Worm (Caenorhabditis elegans) whole organism, L1 larva: ENCODE results near the gene F56F11.2.

Experiments
- F16B12.6 ChIP-seq: fragments of 150-350 bp; optimal IDR thresholded peaks from 2 replicates; lab custom pipeline; 2014; ENCODE audit warnings: missing biosample characterization, missing genetic modification characterization
- alr-1 ChIP-seq: fragments of 200-800 bp; sonication (Bioruptor generic); optimal IDR thresholded peaks from 2 replicates; lab custom pipeline; 2018; ENCODE audit warnings: borderline replicate concordance, mild to moderate bottlenecking, missing genetic modification characterization, missing compliant biosample characterization
- aly-2 ChIP-seq: fragments of 150-350 bp; optimal IDR thresholded peaks from 2 replicates; lab custom pipeline; 2014; ENCODE audit warnings: missing biosample characterization, missing genetic modification characterization
- ama-1 ChIP-seq: fragments of 150-350 bp; optimal IDR thresholded peaks from 2 replicates; lab custom pipeline; 2014
- blmp-1 ChIP-seq: fragments of 150-350 bp; optimal IDR thresholded peaks from 2 replicates; lab custom pipeline; 2014; ENCODE audit warnings: missing biosample characterization, missing genetic modification characterization
- ceh-82 ChIP-seq, 3 experiments: fragments of 150-350 bp in 1 of 3; sonication (generic microtip) in 2 of 3; optimal IDR thresholded peaks; 2 replicates each; lab custom pipeline; 2014 to 2017; ENCODE audit warnings: missing biosample characterization in 3 of 3, missing genetic modification characterization in 3 of 3
- ceh-88 ChIP-seq: fragments of 200-800 bp; sonication (Bioruptor generic); IDR thresholded peaks from 2 replicates; pipeline ENCODE4 v1.3.6; 2022; ENCODE audit warnings: missing genetic modification characterization, missing compliant biosample characterization
- ces-1 ChIP-seq: fragments of 150-350 bp; optimal IDR thresholded peaks from 2 replicates; lab custom pipeline; 2014; ENCODE audit warnings: missing biosample characterization, missing genetic modification reagents, missing genetic modification characterization
- dpl-1 ChIP-seq, 3 experiments: fragments of 150-350 bp in 2 of 3; sonication (generic microtip) in 1 of 3; optimal IDR thresholded peaks; 2 replicates each; lab custom pipeline; 2014 to 2017; ENCODE audit warnings: missing biosample characterization in 3 of 3, missing genetic modification characterization in 3 of 3, missing genetic modification reagents in 3 of 3
- dsc-1 ChIP-seq: sonication (generic microtip); optimal IDR thresholded peaks from 2 replicates; lab custom pipeline; 2016; ENCODE audit warnings: mild to moderate bottlenecking, missing genetic modification characterization, missing compliant biosample characterization
- efl-1 ChIP-seq, 4 experiments: fragments of 150-350 bp; optimal IDR thresholded peaks in 3 of 4; peaks in 1 of 4; 1 replicate in 1 of 4; 2 replicates in 3 of 4; lab custom pipeline; 2014; ENCODE audit warnings: missing biosample characterization in 2 of 4, missing genetic modification characterization in 2 of 4, missing genetic modification reagents in 2 of 4
- efl-3 ChIP-seq: fragments of 200-800 bp; sonication (Bioruptor generic); optimal IDR thresholded peaks from 2 replicates; lab custom pipeline; 2018; ENCODE audit warnings: mild to moderate bottlenecking, missing genetic modification characterization, missing compliant biosample characterization
- egl-13 ChIP-seq: sonication (generic microtip); optimal IDR thresholded peaks from 2 replicates; lab custom pipeline; 2016; ENCODE audit warnings: missing genotype, missing genetic modification reagents, missing genetic modification characterization, missing compliant biosample characterization
- ets-5 ChIP-seq: fragments of 200-800 bp; sonication (Bioruptor generic); IDR thresholded peaks from 2 replicates; pipeline ENCODE4 v1.3.6; 2022; ENCODE audit warnings: missing genetic modification characterization, missing compliant biosample characterization
- fkh-8 ChIP-seq: sonication (generic microtip); optimal IDR thresholded peaks from 2 replicates; lab custom pipeline; 2016; ENCODE audit warnings: mild to moderate bottlenecking, missing genetic modification characterization, missing compliant biosample characterization
- fos-1 ChIP-seq: fragments of 150-350 bp; optimal IDR thresholded peaks from 2 replicates; lab custom pipeline; 2014; ENCODE audit warnings: missing biosample characterization, missing genetic modification characterization
- grh-1 ChIP-seq: fragments of 200-800 bp; sonication (Bioruptor generic); IDR thresholded peaks from 2 replicates; pipeline ENCODE4 v1.3.6; 2022; ENCODE audit warnings: missing genetic modification reagents, missing genetic modification characterization, missing compliant biosample characterization
- hlh-17 ChIP-seq: fragments of 200-800 bp; sonication (Bioruptor generic); optimal IDR thresholded peaks from 2 replicates; lab custom pipeline; 2018; ENCODE audit warnings: missing genetic modification characterization, mild to moderate bottlenecking, missing compliant biosample characterization, moderate library complexity, borderline replicate concordance
- hpl-2 ChIP-seq: fragments of 150-350 bp; optimal IDR thresholded peaks from 2 replicates; lab custom pipeline; 2014; ENCODE audit warnings: missing biosample characterization, missing genetic modification reagents, missing genetic modification characterization
- isw-1 ChIP-seq: fragments of 200-800 bp; sonication (Bioruptor generic); IDR thresholded peaks from 2 replicates; pipeline ENCODE4 v1.3.6; 2022; ENCODE audit warnings: missing genetic modification characterization, missing compliant biosample characterization
- jun-1 ChIP-seq: fragments of 150-350 bp; optimal IDR thresholded peaks from 2 replicates; lab custom pipeline; 2014; ENCODE audit warnings: missing biosample characterization, missing genetic modification reagents, missing genetic modification characterization
- lin-14 ChIP-seq: fragments of 200-800 bp; sonication (Bioruptor generic); optimal IDR thresholded peaks from 2 replicates; lab custom pipeline; 2018; ENCODE audit warnings: mild to moderate bottlenecking, missing genetic modification characterization, moderate library complexity, missing compliant biosample characterization
- lin-15B ChIP-seq: fragments of 150-350 bp; sonication (generic microtip); optimal IDR thresholded peaks from 3 replicates; lab custom pipeline; 2014; ENCODE audit warnings: missing biosample characterization, missing genetic modification characterization
- lin-35 ChIP-seq, 2 experiments: fragments of 150-350 bp; optimal IDR thresholded peaks; 2 replicates each; lab custom pipeline; 2014; ENCODE audit warnings: missing biosample characterization in 2 of 2, missing genetic modification characterization in 2 of 2, missing genetic modification reagents in 2 of 2
- lsy-2 ChIP-seq, 2 experiments: fragments of 150-350 bp; optimal IDR thresholded peaks; 2 replicates each; lab custom pipeline; 2014; ENCODE audit warnings: missing biosample characterization in 2 of 2, missing genetic modification characterization in 2 of 2
- mab-9 ChIP-seq: fragments of 200-800 bp; sonication (Bioruptor generic); IDR thresholded peaks from 2 replicates; pipeline ENCODE4 v1.3.6; 2022; ENCODE audit warnings: missing genetic modification reagents, missing genetic modification characterization, missing compliant biosample characterization
- mdl-1 ChIP-seq, 2 experiments: fragments of 150-350 bp; optimal IDR thresholded peaks; 2 replicates each; lab custom pipeline; 2014 to 2017; ENCODE audit warnings: missing biosample characterization in 2 of 2, missing genetic modification characterization in 2 of 2, inconsistent platforms in 1 of 2
- mep-1 ChIP-seq: fragments of 150-350 bp; optimal IDR thresholded peaks from 2 replicates; lab custom pipeline; 2014; ENCODE audit warnings: missing biosample characterization, missing genetic modification characterization
- nhr-11 ChIP-seq: fragments of 150-350 bp; optimal IDR thresholded peaks from 2 replicates; lab custom pipeline; 2014; ENCODE audit warnings: missing biosample characterization, missing genetic modification characterization
- nhr-19 ChIP-seq: fragments of 200-800 bp; sonication (Bioruptor generic); conservative IDR thresholded peaks from 2 replicates; pipeline ENCODE4 v1.3.6; 2022; ENCODE audit warnings: missing genetic modification characterization, missing compliant biosample characterization
- nhr-28 ChIP-seq: fragments of 150-350 bp; optimal IDR thresholded peaks from 2 replicates; lab custom pipeline; 2014; ENCODE audit warnings: missing biosample characterization, missing genetic modification characterization
- nhr-47 ChIP-seq: sonication (generic microtip); optimal IDR thresholded peaks from 2 replicates; lab custom pipeline; 2016; ENCODE audit warnings: mild to moderate bottlenecking, missing genetic modification characterization, moderate library complexity, missing compliant biosample characterization
- nhr-71 ChIP-seq: sonication (generic microtip); optimal IDR thresholded peaks from 2 replicates; lab custom pipeline; 2016; ENCODE audit warnings: mild to moderate bottlenecking, missing genetic modification characterization, moderate library complexity, missing compliant biosample characterization
- nhr-77 ChIP-seq: fragments of 150-350 bp; optimal IDR thresholded peaks from 2 replicates; lab custom pipeline; 2014; ENCODE audit warnings: missing biosample characterization, missing genetic modification characterization
- nhr-85 ChIP-seq: sonication (generic microtip); peaks from one replicate; lab custom pipeline; 2016; ENCODE audit warnings: missing genetic modification characterization, inconsistent platforms, missing compliant biosample characterization
- nhr-90 ChIP-seq: sonication (generic microtip); optimal IDR thresholded peaks from 2 replicates; lab custom pipeline; 2016; ENCODE audit warnings: mild to moderate bottlenecking, missing genetic modification characterization, missing compliant biosample characterization; ENCODE audit not compliant: poor library complexity
- pqm-1 ChIP-seq: sonication (generic microtip); optimal IDR thresholded peaks from 3 replicates; lab custom pipeline; 2017; ENCODE audit warnings: missing biosample characterization, missing genetic modification characterization
- rnt-1 ChIP-seq: sonication (generic microtip); optimal IDR thresholded peaks from 2 replicates; lab custom pipeline; 2016; ENCODE audit warnings: mild to moderate bottlenecking, missing genetic modification characterization, moderate library complexity, missing compliant biosample characterization
- snpc-4 ChIP-seq: fragments of 150-350 bp; optimal IDR thresholded peaks from 2 replicates; lab custom pipeline; 2014; ENCODE audit warnings: missing biosample characterization, missing genetic modification characterization
- sox-4 ChIP-seq: sonication (generic microtip); optimal IDR thresholded peaks from 2 replicates; lab custom pipeline; 2016; ENCODE audit warnings: missing genetic modification characterization, missing compliant biosample characterization
- sptf-1 ChIP-seq: fragments of 150-350 bp; optimal IDR thresholded peaks from 2 replicates; lab custom pipeline; 2014; ENCODE audit warnings: missing biosample characterization, missing genetic modification characterization
- sup-37 ChIP-seq: fragments of 200-800 bp; sonication (Bioruptor generic); optimal IDR thresholded peaks from 2 replicates; lab custom pipeline; 2018; ENCODE audit warnings: mild to moderate bottlenecking, missing genetic modification characterization, missing compliant biosample characterization
- swsn-7 ChIP-seq: sonication (generic microtip); optimal IDR thresholded peaks from 2 replicates; lab custom pipeline; 2016; ENCODE audit warnings: missing genetic modification characterization, missing compliant biosample characterization
- unc-98 ChIP-seq: fragments of 200-800 bp; sonication (Bioruptor generic); IDR thresholded peaks from 2 replicates; pipeline ENCODE4 v1.3.6; 2022; ENCODE audit warnings: missing genetic modification characterization, missing compliant biosample characterization
- xbp-1 ChIP-seq: sonication (generic microtip); optimal IDR thresholded peaks from 2 replicates; lab custom pipeline; 2016; ENCODE audit warnings: missing genetic modification characterization, missing compliant biosample characterization
- zip-4 ChIP-seq: fragments of 200-800 bp; sonication (Bioruptor generic); optimal IDR thresholded peaks from 2 replicates; lab custom pipeline; 2018; ENCODE audit warnings: mild to moderate bottlenecking, missing genetic modification characterization, moderate library complexity, missing compliant biosample characterization
- ztf-11 ChIP-seq, 2 experiments: sonication (generic microtip); optimal IDR thresholded peaks; 2 replicates each; lab custom pipeline; 2016 to 2017; ENCODE audit warnings: missing genetic modification characterization in 2 of 2, missing biosample characterization in 1 of 2, missing compliant biosample characterization in 1 of 2
- ztf-4 ChIP-seq: fragments of 150-350 bp; optimal IDR thresholded peaks from 2 replicates; lab custom pipeline; 2014; ENCODE audit warnings: missing biosample characterization, missing genetic modification characterization

The F56F11.2 gene

ce11 chrIII:2875946-2876345 lies 6.1 kb upstream of the F56F11.2 start (continued):
- TF ChIP-seq blmp-1 (tag; lab: Kevin White, UChicago) (peak; percentile 97), nhr-19 (GFP tag; lab: Robert Waterston, UW) (peak; percentile 66), efl-1 (optimal IDR thresholded peaks at IDR 0.05; lab: Kevin White, UChicago) (peak; percentile 55 to 70), efl-1 (GFP tag; optimal IDR thresholded peaks at IDR 0.05 in 1 of 2; lab: Kevin White, UChicago) (peak; percentile 23 to 64), snpc-4 (tag; lab: Kevin White, UChicago) (no peak), zip-4 (no peak), nhr-28 (no peak), sox-4 (tag; lab: Kevin White, UChicago) (no peak), F16B12.6 (tag; lab: Kevin White, UChicago) (no peak), ces-1 (no peak), grh-1 (GFP tag; lab: Robert Waterston, UW) (peak; percentile 80), ztf-4 (tag; lab: Kevin White, UChicago) (no peak), lin-14 (peak; percentile 95), nhr-47 (tag; lab: Kevin White, UChicago) (peak; percentile 63), egl-13 (tag; lab: Kevin White, UChicago) (no peak), dsc-1 (tag; lab: Kevin White, UChicago) (no peak), fos-1 (tag; lab: Kevin White, UChicago) (peak; percentile 45), dpl-1 (GFP tag; optimal IDR thresholded peaks at IDR 0.05; lab: Kevin White, UChicago) (peak; percentile 67 to 76 (median 73)), ceh-82 (tag; optimal IDR thresholded peaks at IDR 0.05; lab: Kevin White, UChicago) (peak in 1 of 3 experiments; percentile 16), sptf-1 (tag; lab: Kevin White, UChicago) (no peak), mab-9 (no peak), pqm-1 (tag; lab: Kevin White, UChicago) (no peak), rnt-1 (tag; lab: Kevin White, UChicago) (peak; percentile 50), ets-5 (GFP tag; lab: Robert Waterston, UW) (no peak), unc-98 (GFP tag; lab: Robert Waterston, UW) (no peak), aly-2 (tag; lab: Kevin White, UChicago) (no peak), nhr-77 (tag; lab: Kevin White, UChicago) (peak; percentile 71), nhr-71 (tag; lab: Kevin White, UChicago) (peak; percentile 90), hpl-2 (GFP tag; lab: Kevin White, UChicago) (peak; percentile 62), mdl-1 (tag; optimal IDR thresholded peaks at IDR 0.05; lab: Kevin White, UChicago) (peak in 1 of 2 experiments; percentile 58), jun-1 (tag; lab: Kevin White, UChicago) (peak; percentile 55), isw-1 (GFP tag; lab: Robert Waterston, UW) (no peak), lin-35 (GFP tag; optimal IDR thresholded peaks at IDR 0.05; lab: Kevin White, UChicago) (peak; percentile 39 to 79), lin-15B (tag; lab: Kevin White, UChicago) (no peak), ceh-88 (GFP tag; lab: Robert Waterston, UW) (no peak), nhr-85 (peak; percentile 99), swsn-7 (peak; percentile 48), nhr-11 (tag; lab: Kevin White, UChicago) (no peak), lsy-2 (tag; optimal IDR thresholded peaks at IDR 0.05; lab: Kevin White, UChicago) (peak; percentile 62 to 79), ama-1 (lab: Kevin White, UChicago) (no peak), fkh-8 (tag; lab: Kevin White, UChicago) (no peak)

- TF ChIP-seq sup-37 (GFP tag; lab: Kevin White, UChicago) (no peak), lin-15B (tag; lab: Kevin White, UChicago) (no peak), mdl-1 (tag; optimal IDR thresholded peaks at IDR 0.05; lab: Kevin White, UChicago) (no peak), nhr-90 (no peak), xbp-1 (no peak), mep-1 (tag; lab: Kevin White, UChicago) (no peak), nhr-11 (tag; lab: Kevin White, UChicago) (no peak), ztf-11 (tag; optimal IDR thresholded peaks at IDR 0.05; lab: Kevin White, UChicago) (no peak), hlh-17 (GFP tag; lab: Kevin White, UChicago) (no peak), alr-1 (tag; lab: Kevin White, UChicago) (no peak), fos-1 (tag; lab: Kevin White, UChicago) (no peak), efl-3 (GFP tag; lab: Kevin White, UChicago) (no peak)
- TF ChIP-seq, all 84 proteins: peak for 0
Observed at ce11 chrIII:2879703-2880102, 2.4 kb upstream of the F56F11.2 start.
